Fruit fly (Drosophila melanogaster) whole organism, embryonic: ENCODE measurements around the gene Ptpmeg2.
A peak's percentile ranks its signal among the peaks of the same experiment; 100 is the strongest.

Experiments
- Antp ChIP-seq: fragments of 200-800 bp; sonication (Bioruptor generic); optimal IDR thresholded peaks from 3 replicates; lab custom pipeline; 2016; ENCODE audit warnings: missing biosample characterization, missing genetic modification characterization
- CG10366 ChIP-seq: fragments of 200-800 bp; sonication (Bioruptor generic); IDR thresholded peaks from 2 replicates; pipeline ENCODE4 v1.3.6; 2022; ENCODE audit warnings: missing biosample characterization, missing genetic modification characterization
- CG10543 ChIP-seq: fragments of 200-800 bp; sonication (Bioruptor generic); optimal IDR thresholded peaks from 3 replicates; lab custom pipeline; 2017; ENCODE audit warnings: missing biosample characterization, mild to moderate bottlenecking, missing genetic modification characterization, moderate library complexity
- CG11085 ChIP-seq: fragments of 200-800 bp; sonication (Bioruptor generic); IDR thresholded peaks from 2 replicates; pipeline ENCODE4 v1.3.6; 2022; ENCODE audit warnings: missing biosample characterization, missing genetic modification characterization
- CG12219 ChIP-seq: fragments of 200-800 bp; sonication (Bioruptor generic); optimal IDR thresholded peaks from 3 replicates; lab custom pipeline; 2018; ENCODE audit warnings: missing biosample characterization, mild to moderate bottlenecking, missing genetic modification characterization
- CG12942 ChIP-seq: fragments of 200-800 bp; sonication (Bioruptor generic); optimal IDR thresholded peaks from 3 replicates; lab custom pipeline; 2016; ENCODE audit warnings: missing biosample characterization, missing genetic modification characterization
- CG13123 ChIP-seq: fragments of 200-800 bp; sonication (Bioruptor generic); optimal IDR thresholded peaks from 2 replicates; lab custom pipeline; 2016; ENCODE audit warnings: missing biosample characterization, missing genetic modification characterization
- CG14667 ChIP-seq: fragments of 200-800 bp; sonication (Bioruptor generic); IDR thresholded peaks from 2 replicates; pipeline ENCODE4 v1.3.6; 2022; ENCODE audit warnings: missing biosample characterization, missing genetic modification characterization
- CG1647 ChIP-seq: fragments of 200-800 bp; sonication (Bioruptor generic); optimal IDR thresholded peaks from 3 replicates; lab custom pipeline; 2016; ENCODE audit warnings: missing biosample characterization, missing genetic modification characterization
- CG17568 ChIP-seq: fragments of 200-800 bp; sonication (Bioruptor generic); optimal IDR thresholded peaks from 2 replicates; lab custom pipeline; 2018; ENCODE audit warnings: missing biosample characterization, mild to moderate bottlenecking, missing genetic modification characterization, moderate library complexity
- CG2202 ChIP-seq: fragments of 200-800 bp; sonication (Bioruptor generic); optimal IDR thresholded peaks from 2 replicates; lab custom pipeline; 2018; ENCODE audit warnings: missing biosample characterization, mild to moderate bottlenecking, missing genetic modification characterization
- CG2875 ChIP-seq: fragments of 200-800 bp; sonication (Bioruptor generic); optimal IDR thresholded peaks from 2 replicates; lab custom pipeline; 2017; ENCODE audit warnings: missing biosample characterization, mild to moderate bottlenecking, missing genetic modification characterization, missing genetic modification reagents
- CG30403 ChIP-seq: fragments of 200-800 bp; sonication (Bioruptor generic); optimal IDR thresholded peaks from 3 replicates; lab custom pipeline; 2016; ENCODE audit warnings: missing biosample characterization, missing genetic modification characterization
- CG3163 ChIP-seq: fragments of 200-800 bp; sonication (Bioruptor generic); optimal IDR thresholded peaks from 3 replicates; lab custom pipeline; 2016; ENCODE audit warnings: missing biosample characterization, missing genetic modification characterization
- CG4617 ChIP-seq: fragments of 200-800 bp; sonication (Bioruptor generic); optimal IDR thresholded peaks from 3 replicates; lab custom pipeline; 2016; ENCODE audit warnings: missing biosample characterization, missing genetic modification characterization, borderline replicate concordance
- CG4707 ChIP-seq: fragments of 200-800 bp; sonication (Bioruptor generic); optimal IDR thresholded peaks from 2 replicates; lab custom pipeline; 2018; ENCODE audit warnings: missing biosample characterization, mild to moderate bottlenecking, missing genetic modification characterization, moderate library complexity
- CG5953 ChIP-seq: fragments of 200-800 bp; sonication (Bioruptor generic); IDR thresholded peaks from 2 replicates; pipeline ENCODE4 v1.3.6; 2022; ENCODE audit warnings: missing biosample characterization, missing genetic modification characterization
- CG7357 ChIP-seq: fragments of 200-800 bp; sonication (Bioruptor generic); IDR thresholded peaks from 3 replicates; pipeline ENCODE4 v1.3.6; 2022; ENCODE audit warnings: missing biosample characterization, missing genetic modification characterization
- CG7745 ChIP-seq: fragments of 200-800 bp; sonication (Bioruptor generic); optimal IDR thresholded peaks from 2 replicates; lab custom pipeline; 2018; ENCODE audit warnings: missing biosample characterization, mild to moderate bottlenecking, missing genetic modification characterization, moderate library complexity
- CG8765 ChIP-seq: fragments of 200-800 bp; sonication (Bioruptor generic); IDR thresholded peaks from 2 replicates; pipeline ENCODE4 v1.3.6; 2022; ENCODE audit warnings: missing biosample characterization, missing genetic modification characterization
- CG9215 ChIP-seq: fragments of 200-800 bp; sonication (Bioruptor generic); IDR thresholded peaks from 2 replicates; pipeline ENCODE4 v1.3.6; 2022; ENCODE audit warnings: missing biosample characterization, missing genetic modification characterization
- CoRest ChIP-seq: fragments of 200-800 bp; sonication (Bioruptor generic); optimal IDR thresholded peaks from 3 replicates; lab custom pipeline; 2018; ENCODE audit warnings: missing biosample characterization, mild to moderate bottlenecking, missing genetic modification characterization, moderate library complexity
- Hmr ChIP-seq: fragments of 200-800 bp; sonication (Bioruptor generic); optimal IDR thresholded peaks from 3 replicates; lab custom pipeline; 2017; ENCODE audit warnings: mild to moderate bottlenecking, missing biosample characterization, missing genetic modification reagents, missing genetic modification characterization
- Hmx ChIP-seq: fragments of 200-800 bp; sonication (Bioruptor generic); optimal IDR thresholded peaks from 2 replicates; lab custom pipeline; 2016; ENCODE audit warnings: missing biosample characterization, missing genetic modification characterization
- Jarid2 ChIP-seq: fragments of 200-800 bp; sonication (Bioruptor generic); optimal IDR thresholded peaks from 3 replicates; lab custom pipeline; 2017; ENCODE audit warnings: mild to moderate bottlenecking, missing biosample characterization, missing genetic modification reagents, missing genetic modification characterization
- MBD-R2 ChIP-seq: fragments of 200-800 bp; sonication (Bioruptor generic); IDR thresholded peaks from 2 replicates; pipeline ENCODE4 v1.3.6; 2022; ENCODE audit warnings: missing biosample characterization, missing genetic modification characterization
- Med ChIP-seq: fragments of 200-800 bp; sonication (Bioruptor generic); peaks from one replicate; lab custom pipeline; 2016; ENCODE audit warnings: missing biosample characterization, missing genetic modification characterization, mild to moderate bottlenecking, inconsistent platforms, moderate library complexity
- NFAT ChIP-seq: fragments of 200-800 bp; sonication (Bioruptor generic); IDR thresholded peaks from 2 replicates; pipeline ENCODE4 v1.3.6; 2022; ENCODE audit warnings: missing biosample characterization, missing genetic modification characterization
- Optix ChIP-seq: fragments of 200-800 bp; sonication (Bioruptor generic); IDR thresholded peaks from 3 replicates; pipeline ENCODE4 v1.3.6; 2022; ENCODE audit warnings: missing biosample characterization, missing genetic modification characterization
- Poxn ChIP-seq: fragments of 200-800 bp; sonication (Bioruptor generic); IDR thresholded peaks from 2 replicates; pipeline ENCODE4 v1.3.6; 2022; ENCODE audit warnings: missing biosample characterization, missing genetic modification characterization
- Side ChIP-seq: fragments of 200-800 bp; sonication (Bioruptor generic); optimal IDR thresholded peaks from 2 replicates; lab custom pipeline; 2016; ENCODE audit warnings: missing biosample characterization, missing genetic modification characterization
- Usf ChIP-seq: fragments of 200-800 bp; sonication (Bioruptor generic); optimal IDR thresholded peaks from 2 replicates; lab custom pipeline; 2017; ENCODE audit warnings: missing genotype, missing biosample characterization, missing genetic modification characterization
- Xbp1 ChIP-seq: fragments of 200-800 bp; sonication (Bioruptor generic); optimal IDR thresholded peaks from 3 replicates; lab custom pipeline; 2016; ENCODE audit warnings: missing biosample characterization, mild to moderate bottlenecking, missing genetic modification characterization
- ara ChIP-seq: fragments of 200-800 bp; sonication (Bioruptor generic); IDR thresholded peaks from 2 replicates; pipeline ENCODE4 v1.3.6; 2022; ENCODE audit warnings: missing biosample characterization, missing genetic modification characterization
- az2 ChIP-seq: fragments of 200-800 bp; sonication (Bioruptor generic); optimal IDR thresholded peaks from 3 replicates; lab custom pipeline; 2016; ENCODE audit warnings: missing biosample characterization, missing genetic modification characterization
- bigmax ChIP-seq: fragments of 200-800 bp; sonication (Bioruptor generic); optimal IDR thresholded peaks from 2 replicates; lab custom pipeline; 2018; ENCODE audit warnings: missing biosample characterization, mild to moderate bottlenecking, missing genetic modification characterization
- gt ChIP-seq: fragments of 200-800 bp; sonication (Bioruptor generic); IDR thresholded peaks from 2 replicates; pipeline ENCODE4 v1.3.6; 2022; ENCODE audit warnings: missing biosample characterization, missing genetic modification characterization
- h ChIP-seq: fragments of >200 bp; optimal IDR thresholded peaks from 2 replicates; lab custom pipeline; 2017
- hkb ChIP-seq, 2 experiments: fragments of 200-800 bp in 1 of 2; fragments of >200 bp in 1 of 2; sonication (Bioruptor generic) in 1 of 2; IDR thresholded peaks in 1 of 2; optimal IDR thresholded peaks in 1 of 2; 2 replicates each; pipeline versions ENCODE4 v1.3.6 to Lab custom; 2017 to 2022; ENCODE audit warnings: missing biosample characterization in 1 of 2, missing genetic modification characterization in 1 of 2
- jing ChIP-seq: fragments of 200-800 bp; sonication (Bioruptor generic); optimal IDR thresholded peaks from 2 replicates; lab custom pipeline; 2018; ENCODE audit warnings: missing biosample characterization, mild to moderate bottlenecking, missing genetic modification characterization
- lilli ChIP-seq: fragments of 200-800 bp; sonication (Bioruptor generic); optimal IDR thresholded peaks from 3 replicates; lab custom pipeline; 2016; ENCODE audit warnings: missing biosample characterization, missing genetic modification characterization
- lmd ChIP-seq: fragments of 200-800 bp; sonication (Bioruptor generic); IDR thresholded peaks from 2 replicates; pipeline ENCODE4 v1.3.6; 2022; ENCODE audit warnings: missing biosample characterization, missing genetic modification characterization
- psq ChIP-seq: fragments of 200-800 bp; sonication (Bioruptor generic); optimal IDR thresholded peaks from 2 replicates; lab custom pipeline; 2017; ENCODE audit warnings: missing biosample characterization, missing genetic modification characterization
- pzg ChIP-seq: fragments of 200-800 bp; sonication (Bioruptor generic); optimal IDR thresholded peaks from 3 replicates; lab custom pipeline; 2018; ENCODE audit warnings: missing biosample characterization, mild to moderate bottlenecking, missing genetic modification characterization, moderate library complexity
- shn ChIP-seq: fragments of 200-800 bp; sonication (Bioruptor generic); optimal IDR thresholded peaks from 3 replicates; lab custom pipeline; 2016; ENCODE audit warnings: missing biosample characterization, missing genetic modification characterization
- so ChIP-seq: fragments of 200-800 bp; sonication (Bioruptor generic); IDR thresholded peaks from 3 replicates; pipeline ENCODE4 v1.3.6; 2022; ENCODE audit warnings: missing biosample characterization, missing genetic modification characterization
- sob ChIP-seq: fragments of 200-800 bp; sonication (Bioruptor generic); IDR thresholded peaks from 2 replicates; pipeline ENCODE4 v1.3.6; 2022; ENCODE audit warnings: missing biosample characterization, missing genetic modification characterization
- sr ChIP-seq: fragments of 200-800 bp; sonication (Bioruptor generic); IDR thresholded peaks from 3 replicates; pipeline ENCODE4 v1.3.6; 2022; ENCODE audit warnings: missing biosample characterization, missing genetic modification characterization
- tgo ChIP-seq: fragments of 200-800 bp; sonication (Bioruptor generic); IDR thresholded peaks from 3 replicates; pipeline ENCODE4 v1.3.6; 2022; ENCODE audit warnings: missing biosample characterization, missing genetic modification characterization
- zf30C ChIP-seq: fragments of 200-800 bp; sonication (Bioruptor generic); optimal IDR thresholded peaks from 3 replicates; lab custom pipeline; 2018; ENCODE audit warnings: missing biosample characterization, mild to moderate bottlenecking, missing genetic modification characterization

Gene Ptpmeg2

DNA sequence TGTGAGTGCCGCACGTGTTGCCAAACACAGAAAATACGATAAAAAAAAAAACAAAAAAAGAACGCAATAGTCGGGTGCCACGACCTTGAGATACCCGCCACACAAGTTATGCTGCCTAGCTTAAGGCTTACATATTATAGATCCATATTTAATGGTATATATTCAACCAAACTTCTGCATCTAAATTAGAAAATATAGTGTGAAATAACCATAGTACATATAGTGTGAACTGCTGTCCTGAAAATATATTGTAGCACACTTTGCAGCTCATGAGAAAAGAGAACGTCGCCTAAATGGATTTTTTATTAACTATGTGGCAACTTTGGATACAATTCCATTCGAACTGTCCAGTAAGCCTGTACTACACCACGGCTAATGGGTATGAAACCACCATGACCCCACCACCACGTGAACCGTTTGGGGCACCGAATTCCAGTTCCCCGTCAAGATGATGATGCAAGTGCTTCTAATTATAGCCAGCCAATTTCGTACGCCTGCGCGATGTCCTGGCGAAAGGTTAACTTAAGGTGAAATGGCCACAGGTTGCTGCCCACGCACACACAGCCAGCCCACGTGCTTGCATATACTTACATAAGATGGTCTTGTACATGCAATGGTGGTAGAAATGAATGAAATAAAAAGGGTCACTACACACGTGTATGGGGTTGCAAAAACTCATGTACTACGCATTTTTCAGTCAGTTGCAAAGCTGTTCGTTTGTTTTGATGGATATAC, 58.7 kb downstream of the Ptpmeg2 start (continued):
- TF ChIP-seq Poxn (0 out of 2 replicates have a peak, but pooled peaks have one; percentile 12), ara (GFP tag; lab: Robert Waterston, UW) (peak; percentile 35; the same call in 1 of the 2 replicates), sob (GFP tag; lab: Robert Waterston, UW) (peak; percentile 44), CoRest (tag; lab: Kevin White, UChicago) (peak; percentile 85), CG7357 (GFP tag; lab: Robert Waterston, UW) (peak; percentile 87), bigmax (GFP tag; lab: Kevin White, UChicago) (no peak), Hmr (GFP tag; lab: Kevin White, UChicago) (peak; percentile 90), h (lab: Kevin White, UChicago) (no peak), so (peak; percentile 26; the same call in 1 of the 3 replicates), CG30403 (GFP tag; lab: Kevin White, UChicago) (peak; percentile 82), Optix (peak; percentile 45; the same call in 1 of the 3 replicates), CG9215 (GFP tag; lab: Robert Waterston, UW) (peak; percentile 63), CG2875 (GFP tag; lab: Kevin White, UChicago) (peak; percentile 50), zf30C (GFP tag; lab: Kevin White, UChicago) (no peak), CG2202 (tag; lab: Kevin White, UChicago) (no peak), CG13123 (GFP tag; lab: Kevin White, UChicago) (peak; percentile 23), Xbp1 (GFP tag; lab: Kevin White, UChicago) (peak; percentile 78), lmd (peak; percentile 77), NFAT (GFP tag; lab: Robert Waterston, UW) (peak; percentile 44; the same call in 1 of the 2 replicates), CG10543 (GFP tag; lab: Kevin White, UChicago) (peak; percentile 65), tgo (GFP tag; lab: Robert Waterston, UW) (peak; percentile 69), pzg (GFP tag; lab: Kevin White, UChicago) (no peak), az2 (GFP tag; lab: Kevin White, UChicago) (peak; percentile 76), Med (peak; percentile 94), sr (no peak), CG5953 (GFP tag; lab: Robert Waterston, UW) (no peak), lilli (GFP tag; lab: Kevin White, UChicago) (peak; percentile 84), gt (GFP tag; lab: Robert Waterston, UW) (no peak), Jarid2 (GFP tag; lab: Kevin White, UChicago) (no peak), shn (GFP tag; lab: Kevin White, UChicago) (peak; percentile 54), CG8765 (GFP tag; lab: Robert Waterston, UW) (peak; percentile 20; the same call in 1 of the 2 replicates), CG7745 (tag; lab: Kevin White, UChicago) (no peak), CG3163 (GFP tag; lab: Kevin White, UChicago) (peak; percentile 58), Usf (GFP tag; lab: Kevin White, UChicago) (peak; percentile 40), jing (GFP tag; lab: Kevin White, UChicago) (no peak), CG4617 (GFP tag; lab: Kevin White, UChicago) (no peak), CG11085 (GFP tag; lab: Robert Waterston, UW) (no peak), CG12219 (GFP tag; lab: Kevin White, UChicago) (peak; percentile 63), CG10366 (GFP tag; lab: Robert Waterston, UW) (peak; percentile 59), CG4707 (GFP tag; lab: Kevin White, UChicago) (peak; percentile 18), psq (GFP tag; lab: Kevin White, UChicago) (peak; percentile 39), Antp (peak; percentile 74), CG1647 (peak; percentile 57), MBD-R2 (0 out of 2 replicates have a peak, but pooled peaks have one; percentile 9), CG14667 (0 out of 2 replicates have a peak, but pooled peaks have one; percentile 40), Side (GFP tag; lab: Kevin White, UChicago) (peak; percentile 50), Hmx (GFP tag; lab: Kevin White, UChicago) (peak; percentile 42), CG17568 (no peak), hkb (optimal IDR thresholded peaks at IDR 0.05; lab: Kevin White, UChicago) (no peak), hkb (GFP tag; IDR thresholded peaks at IDR 0.05; lab: Robert Waterston, UW) (peak; percentile 70), CG12942 (peak; percentile 39)
